Fruit fly (Drosophila melanogaster) whole organism, larva: ENCODE results near the gene CG4267.

Experiments used
- noc ChIP-seq: fragments of 200-800 bp; sonication (Bioruptor generic); optimal IDR thresholded peaks from 3 replicates; lab custom pipeline; 2019; ENCODE audit warnings: missing biosample characterization, mild to moderate bottlenecking, missing genetic modification characterization, moderate library complexity

The CG4267 gene

DNA sequence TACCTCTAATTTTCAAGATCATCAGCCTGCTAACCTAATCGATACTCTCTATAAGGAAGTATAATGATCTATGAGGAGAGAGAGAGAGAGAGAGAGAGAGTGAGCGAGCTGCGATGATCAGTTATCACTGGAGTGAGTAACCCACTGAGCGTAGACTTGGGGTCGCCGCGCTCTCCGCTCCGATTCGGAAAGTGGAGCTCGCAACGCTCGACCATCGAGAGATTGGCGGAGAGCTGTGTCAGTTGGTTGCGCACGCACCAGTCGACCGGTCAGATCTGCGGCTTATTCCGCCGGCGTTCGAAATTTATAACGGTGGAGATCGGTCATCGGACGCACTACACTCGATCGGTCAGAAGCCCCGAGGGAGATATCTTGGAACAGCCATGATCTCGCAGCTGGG is at the start of gene CG4267:
Gene CG4267 (plus strand): TSS at position 240 of the 400 bp plus-strand sequence.
- no peak for TF ChIP-seq noc (tag; lab: Kevin White, UChicago)

DNA sequence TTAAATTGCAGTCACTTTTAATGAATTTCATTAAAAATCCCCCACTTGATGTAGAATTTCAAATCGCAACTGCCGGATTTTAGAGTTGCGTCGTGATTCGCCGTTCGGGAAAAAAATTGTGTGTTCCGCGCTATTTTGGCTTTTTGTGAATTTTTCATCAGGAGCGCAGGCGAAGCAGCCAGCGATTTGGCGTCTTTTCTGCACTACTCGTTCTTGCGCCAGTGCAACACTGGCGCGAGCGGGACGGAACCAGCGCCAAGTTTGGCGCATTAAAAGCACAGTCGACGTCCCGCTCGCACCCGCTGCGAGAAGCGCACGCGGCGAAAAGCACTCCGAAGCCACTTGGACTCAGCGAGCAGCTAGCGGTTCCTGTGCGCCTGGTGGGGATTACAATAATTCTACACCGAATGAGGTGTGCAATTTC is 48.8 kb upstream of the CG4267 start:
- TF ChIP-seq noc (tag; lab: Kevin White, UChicago): peak; percentile 47

DNA sequence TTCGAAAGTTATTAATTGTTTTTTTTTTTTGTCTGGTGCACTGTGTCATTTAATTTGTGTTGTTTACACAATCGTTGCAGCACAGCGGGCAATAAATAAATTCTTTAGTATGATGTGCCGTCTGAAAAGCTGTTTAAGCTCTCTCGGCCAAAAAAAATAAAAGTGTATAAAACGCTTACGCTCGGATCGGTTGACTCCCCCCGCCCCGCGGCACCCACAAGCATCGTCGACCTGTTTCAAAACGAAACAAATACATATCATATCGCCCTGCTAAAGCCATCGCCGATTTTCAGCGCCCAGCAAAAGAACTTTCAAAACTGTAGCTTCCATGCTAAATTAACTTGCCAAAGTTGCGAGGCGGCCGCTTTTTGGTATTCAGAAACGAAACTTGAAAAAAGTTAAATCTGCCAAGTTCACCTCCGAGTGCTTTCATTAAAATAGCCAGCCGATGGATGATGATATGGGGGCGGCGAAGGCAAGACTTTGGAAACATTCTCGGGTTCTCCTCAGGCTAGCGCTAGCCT is 47.8 kb upstream of the CG4267 start:
- no peak for TF ChIP-seq noc (tag; lab: Kevin White, UChicago)

DNA sequence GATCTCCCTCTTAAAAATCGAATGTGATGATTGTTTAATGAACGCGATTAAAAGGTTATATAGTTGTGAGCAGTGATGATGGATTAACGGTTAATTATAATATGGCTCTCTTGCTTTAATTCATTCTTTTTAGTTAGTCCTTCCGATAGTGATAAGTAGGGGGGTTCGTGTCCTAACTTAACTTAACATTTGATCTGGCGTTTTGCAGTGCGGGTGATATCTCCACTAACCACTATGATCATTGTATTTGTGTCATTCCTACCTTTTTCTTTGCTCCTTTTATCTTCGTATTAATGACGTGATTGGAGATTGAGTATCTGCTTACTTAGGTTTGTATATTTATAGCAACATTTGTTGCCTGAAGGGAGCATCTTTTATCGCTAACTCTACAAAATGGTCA is 46.9 kb upstream of the CG4267 start:
- TF ChIP-seq noc (tag; lab: Kevin White, UChicago): no peak

DNA sequence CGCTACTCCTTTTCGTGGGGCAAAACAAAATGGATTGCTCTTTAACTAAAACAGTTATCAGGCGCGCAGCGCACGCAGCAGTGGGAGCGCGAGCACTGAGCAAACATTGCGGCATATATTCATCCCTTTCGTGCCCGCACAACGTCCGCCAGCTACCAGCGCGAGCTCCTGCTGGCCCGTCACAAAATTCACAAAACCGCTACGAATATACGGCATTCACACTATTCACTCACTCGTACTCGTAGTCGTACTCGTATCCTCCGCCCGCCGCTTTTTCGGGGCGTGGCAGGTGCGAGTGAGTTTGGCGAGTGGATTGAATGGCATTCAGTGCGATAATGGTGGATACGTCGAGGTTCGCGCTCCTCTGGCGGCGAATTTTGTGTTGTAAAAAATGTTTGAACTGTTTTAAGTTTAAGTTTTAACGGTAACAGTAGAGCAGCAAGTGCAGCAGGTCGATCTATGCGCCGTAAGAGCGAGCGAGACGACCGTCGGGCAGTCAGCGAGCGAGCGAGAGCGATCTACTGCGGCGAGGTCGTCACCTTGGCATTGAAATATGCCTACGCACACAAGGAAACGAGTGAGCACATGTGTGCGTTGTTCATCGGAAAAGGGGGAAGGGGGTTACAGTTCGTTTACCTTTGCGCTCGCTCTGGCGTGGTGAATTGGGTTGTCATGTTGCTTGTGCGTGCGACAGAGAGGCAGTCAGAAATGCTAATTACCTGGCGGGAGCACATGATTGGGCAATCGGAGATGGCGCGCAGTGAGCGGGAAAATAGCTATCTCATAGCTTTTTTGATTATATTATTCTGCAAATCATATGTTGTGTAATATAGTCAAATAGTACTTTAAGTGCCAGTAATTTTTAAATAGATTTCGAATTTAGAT is 45.3 kb upstream of the CG4267 start:
- peak; percentile 41 for TF ChIP-seq noc (tag; lab: Kevin White, UChicago)

DNA sequence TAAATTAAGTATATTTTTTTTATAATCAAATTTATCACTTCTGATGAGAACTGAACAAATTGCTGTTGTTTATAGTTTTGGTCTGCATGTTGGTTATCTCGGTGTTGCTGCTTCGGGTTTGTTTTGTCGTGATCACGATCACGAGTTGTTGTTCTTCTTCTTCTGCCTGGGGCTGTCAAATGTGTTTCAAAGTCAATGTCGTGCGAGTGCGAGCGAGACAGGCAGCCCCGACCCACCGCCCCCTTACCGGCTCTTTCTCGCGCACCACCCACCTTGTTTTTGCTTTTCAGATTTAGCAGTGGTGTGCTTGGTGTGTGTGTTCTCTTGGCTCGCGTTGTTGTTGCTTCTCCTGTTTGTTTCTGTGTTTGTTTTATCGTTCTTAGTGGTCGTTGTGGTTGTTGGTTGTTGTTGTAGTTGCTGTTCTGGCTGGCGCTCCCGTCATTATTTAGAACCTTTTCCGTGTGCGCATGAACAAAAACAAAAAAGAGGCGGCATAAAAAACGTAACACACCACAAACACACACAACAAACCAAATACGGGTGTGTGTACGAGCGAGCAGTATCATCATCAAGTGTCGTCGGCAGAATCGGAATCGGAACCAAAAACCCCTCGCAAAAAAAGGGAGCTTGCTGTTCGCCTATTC is 44.6 kb upstream of the CG4267 start, which contains the start of gene COX7AL2:
Gene COX7AL2 (minus strand): TSS at position 438 of the 644 bp plus-strand sequence.
- no peak for TF ChIP-seq noc (tag; lab: Kevin White, UChicago)

DNA sequence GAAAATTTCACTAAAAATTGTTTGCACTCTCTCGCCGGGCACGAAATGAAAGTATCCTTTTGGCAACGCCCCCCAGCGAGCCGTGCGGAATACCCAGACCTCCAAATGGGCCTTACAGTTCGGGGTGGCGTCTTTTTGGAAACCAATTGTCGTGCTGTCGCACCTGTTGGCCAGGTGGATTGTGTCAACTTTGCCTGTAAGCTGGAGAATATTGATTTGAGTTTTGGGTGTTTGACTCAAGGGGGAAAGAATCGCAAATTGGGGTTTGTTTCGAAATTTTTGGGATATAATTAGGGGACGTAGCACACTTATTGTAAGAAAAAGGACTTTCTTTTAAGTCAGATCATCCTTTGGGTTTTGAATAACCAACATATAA is 44.1 kb upstream of the CG4267 start:
- TF ChIP-seq noc (tag; lab: Kevin White, UChicago): no peak

DNA sequence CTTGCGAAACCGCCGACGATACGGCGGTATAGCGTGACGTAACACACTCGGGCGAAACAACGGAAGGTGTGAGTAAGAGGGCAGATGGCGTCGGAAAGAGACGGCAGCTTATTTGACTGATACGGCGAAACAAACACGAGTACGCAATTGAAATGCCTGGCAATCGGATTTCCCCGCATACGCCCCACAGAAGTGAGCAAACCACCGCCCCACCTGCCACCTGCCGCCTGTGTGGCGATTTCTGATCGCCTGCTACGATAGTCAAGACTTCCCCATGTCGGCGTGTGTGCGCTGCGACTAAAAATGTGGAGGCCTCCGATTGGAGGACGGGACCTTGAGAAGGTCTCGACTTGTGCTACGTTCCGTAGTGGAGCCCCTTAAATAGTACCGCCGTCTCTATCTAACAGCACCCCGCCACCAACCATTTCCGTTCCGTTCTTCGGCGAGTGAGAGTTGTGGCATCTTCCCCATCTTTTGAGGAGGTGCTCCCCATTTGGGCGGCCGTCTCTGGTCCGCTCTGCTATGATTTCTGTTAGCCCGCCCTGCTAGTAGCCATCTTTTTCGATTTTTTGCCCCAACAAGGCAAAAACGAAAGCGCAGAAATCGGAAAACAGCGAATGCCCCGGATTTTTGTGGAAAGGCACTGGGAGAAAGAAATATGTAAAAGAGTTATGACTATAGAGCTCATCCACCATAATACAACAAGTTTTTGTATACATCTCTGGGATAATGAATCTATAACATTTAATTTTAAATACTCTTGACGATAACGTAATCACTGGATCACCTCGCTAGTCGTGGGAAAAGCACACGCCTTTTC is 43.4 kb upstream of the CG4267 start:
- peak; percentile 56 for TF ChIP-seq noc (tag; lab: Kevin White, UChicago)

DNA sequence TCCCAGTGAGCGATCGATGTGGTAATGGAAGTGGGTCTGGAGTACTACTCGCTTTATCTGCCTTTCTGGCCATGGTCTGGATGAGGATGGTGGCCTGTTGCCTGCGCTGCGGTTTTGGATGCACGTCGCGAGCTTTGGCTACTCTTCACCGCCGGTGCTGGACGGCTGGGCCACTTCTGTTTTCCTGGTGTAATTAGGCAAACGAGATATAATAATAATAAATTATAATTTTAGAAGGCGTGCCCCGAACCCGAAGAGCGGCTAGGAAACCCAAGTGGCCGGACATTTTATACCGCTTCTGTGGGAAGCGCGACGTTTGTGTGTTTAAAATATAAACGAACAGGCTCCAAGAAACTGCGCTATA is 42.8 kb upstream of the CG4267 start:
- no peak for TF ChIP-seq noc (tag; lab: Kevin White, UChicago)

DNA sequence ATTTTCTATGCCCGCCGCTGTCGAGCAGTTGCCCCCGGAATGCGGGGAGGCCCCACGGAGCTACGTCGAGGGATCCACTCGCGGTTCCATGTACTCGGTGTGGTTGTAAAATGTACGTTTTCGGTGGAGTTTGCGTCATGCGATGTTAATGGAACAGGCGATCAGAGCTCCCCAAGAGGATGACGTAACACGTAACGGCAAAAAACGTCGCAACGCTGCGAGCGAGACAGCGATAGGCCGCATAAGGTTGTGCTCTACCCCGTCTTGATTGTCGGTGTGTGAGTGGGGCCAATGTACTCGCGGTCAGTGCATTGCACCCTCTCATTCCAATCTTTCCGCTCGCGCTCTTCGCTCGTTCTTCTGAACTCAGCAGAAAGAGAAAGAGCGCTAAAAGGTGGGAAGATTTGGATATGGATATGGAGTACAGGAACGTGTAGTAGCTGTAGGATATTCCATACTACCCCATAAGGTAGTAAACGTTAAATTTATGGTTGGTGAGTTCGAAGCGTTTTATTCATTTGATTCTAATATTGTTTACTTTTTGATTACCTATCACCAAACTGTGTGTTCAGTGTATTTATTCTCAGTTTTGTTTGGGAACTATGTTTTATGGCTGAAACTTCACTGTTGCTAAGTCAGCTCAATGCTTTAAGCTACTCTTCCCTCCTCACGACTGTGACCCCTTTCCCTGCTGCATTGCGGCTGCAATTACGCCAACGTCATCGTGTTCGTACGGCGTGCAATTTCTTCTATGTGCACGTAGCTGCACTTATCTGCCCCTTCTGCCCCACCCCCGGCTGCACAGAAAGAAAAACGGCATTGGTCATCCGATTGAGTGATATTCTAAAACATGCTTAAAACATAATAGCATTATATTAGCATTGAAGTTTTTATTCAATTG is 41.8 kb upstream of the CG4267 start:
- TF ChIP-seq noc (tag; lab: Kevin White, UChicago): no peak

DNA sequence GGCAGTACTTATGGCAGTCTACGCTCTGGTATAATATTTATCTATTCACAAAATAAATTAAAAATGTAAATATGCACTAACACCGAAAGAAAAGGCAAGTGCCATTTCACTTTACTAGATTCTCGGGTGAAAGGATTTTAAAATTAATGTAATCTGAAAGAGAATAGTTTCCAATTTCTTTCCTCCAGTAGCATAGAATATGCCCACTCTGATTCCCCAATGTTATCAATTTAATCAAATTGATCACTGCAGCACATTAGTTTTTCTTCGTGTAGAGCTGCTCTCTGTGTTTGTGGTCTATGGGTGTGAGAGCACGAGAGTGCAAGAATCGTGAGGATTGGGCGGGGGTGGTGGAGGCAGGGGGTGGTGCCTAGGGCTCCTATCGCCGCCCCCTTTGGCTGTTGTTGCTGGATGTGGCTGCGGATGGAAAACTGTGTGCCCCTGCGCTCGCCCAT is 41.0 kb upstream of the CG4267 start:
- TF ChIP-seq noc (tag; lab: Kevin White, UChicago): no peak

DNA sequence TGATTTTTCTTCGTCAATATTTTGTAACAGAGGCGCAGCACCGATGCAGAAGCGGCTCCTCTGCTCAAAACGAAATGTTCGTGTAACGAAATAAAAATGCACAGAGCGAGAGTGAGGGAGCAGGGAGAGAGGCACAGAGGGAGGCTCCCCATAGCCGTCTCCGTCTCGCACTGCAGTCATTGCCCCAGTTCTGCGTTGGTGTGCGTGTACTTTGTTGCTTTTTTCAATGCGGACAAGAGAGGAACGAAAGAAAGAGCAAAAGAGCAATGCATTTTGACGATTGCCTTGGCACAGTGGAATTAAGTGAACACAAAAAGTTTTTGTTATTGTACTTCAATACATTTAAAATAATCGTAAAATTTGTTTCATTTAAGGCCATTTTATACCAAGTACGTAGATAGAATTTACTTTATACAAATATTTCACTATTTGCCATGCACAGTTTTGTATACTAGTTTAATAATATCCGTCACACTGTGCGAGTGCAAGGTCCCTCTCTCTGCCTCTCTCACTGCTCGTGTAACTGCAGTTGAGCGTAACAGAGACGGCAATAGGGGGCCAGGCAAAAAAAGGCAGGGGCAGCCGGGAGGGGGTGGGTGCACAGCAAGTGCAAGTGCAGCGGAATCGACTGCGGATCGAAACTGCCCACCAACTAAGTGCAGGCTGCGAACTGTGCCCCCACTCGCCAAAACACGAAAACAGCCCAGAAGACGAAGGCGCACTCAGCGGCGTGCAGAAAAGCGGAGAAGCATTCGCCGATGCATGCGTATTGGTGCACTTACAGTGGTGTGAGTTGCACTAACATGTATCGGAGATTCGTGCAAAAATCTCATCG is 39.9 kb upstream of the CG4267 start:
- TF ChIP-seq noc (tag; lab: Kevin White, UChicago): no peak

DNA sequence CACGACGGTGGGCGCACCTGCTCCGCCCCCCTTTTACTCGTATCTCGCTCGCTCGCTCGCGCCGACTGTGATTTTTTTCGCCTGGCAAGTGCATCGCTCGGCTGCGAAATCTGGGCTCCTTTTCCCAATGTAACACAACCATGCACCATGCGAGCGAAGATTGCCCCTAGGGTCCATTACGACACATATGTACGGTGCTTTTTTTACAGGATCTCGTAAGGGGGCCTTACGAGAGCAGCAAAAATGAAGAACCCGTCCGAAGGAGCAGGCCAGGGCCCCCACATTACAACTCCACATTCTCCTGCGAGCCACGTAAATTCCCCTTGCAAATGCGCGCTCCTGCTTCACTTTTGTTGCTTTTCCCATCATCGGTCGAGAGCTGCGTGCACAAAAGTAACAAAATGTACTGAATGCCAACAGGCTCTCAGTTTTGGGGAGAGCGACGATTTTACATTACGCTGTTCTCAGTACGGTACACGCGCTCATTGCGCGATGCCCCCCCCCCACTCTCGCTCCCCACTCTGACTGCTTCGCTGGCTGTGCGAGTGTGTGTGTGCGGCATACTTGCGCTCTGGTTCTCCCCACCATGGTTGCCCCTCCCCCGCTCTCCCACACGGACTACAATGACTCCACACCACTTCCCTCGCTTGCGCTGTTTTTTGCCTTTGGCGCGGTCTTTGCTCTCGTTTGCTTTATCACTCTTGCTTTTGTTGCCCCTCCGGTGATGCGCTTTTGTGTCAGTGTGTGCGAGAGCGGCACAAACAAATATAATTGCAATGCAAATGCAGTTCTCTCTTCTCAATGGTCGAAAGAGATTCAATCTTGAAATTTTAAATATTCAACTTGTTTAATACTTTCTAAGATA is 39.1 kb upstream of the CG4267 start:
- TF ChIP-seq noc (tag; lab: Kevin White, UChicago): no peak
